Worm (Caenorhabditis elegans) whole organism, young adult: Measurements from ENCODE around the gene T26H5.11.

Experiments used
- F49E8.2 ChIP-seq: sonication (generic microtip); optimal IDR thresholded peaks from 3 replicates; lab custom pipeline; 2017; ENCODE audit warnings: missing genetic modification characterization, mild to moderate bottlenecking, missing compliant biosample characterization, antibody characterized with exemption, moderate library complexity; ENCODE audit not compliant: insufficient read depth
- F52B5.7 ChIP-seq: sonication (generic microtip); optimal IDR thresholded peaks from 2 replicates; lab custom pipeline; 2016; ENCODE audit warnings: mild to moderate bottlenecking, missing genetic modification characterization, missing compliant biosample characterization
- Y79H2A.3 ChIP-seq: fragments of 200-800 bp; sonication (Bioruptor generic); conservative IDR thresholded peaks from 2 replicates; pipeline ENCODE4 v1.3.6; 2022; ENCODE audit warnings: missing genetic modification reagents, missing genetic modification characterization, missing compliant biosample characterization
- aptf-2 ChIP-seq: fragments of 200-800 bp; sonication (Bioruptor generic); conservative IDR thresholded peaks from 2 replicates; pipeline ENCODE4 v1.3.6; 2022; ENCODE audit warnings: missing genetic modification reagents, missing genetic modification characterization, missing compliant biosample characterization
- attf-3 ChIP-seq: fragments of 200-800 bp; sonication (Bioruptor generic); conservative IDR thresholded peaks from 2 replicates; pipeline ENCODE4 v1.3.6; 2022; ENCODE audit warnings: missing genetic modification reagents, missing genetic modification characterization, missing compliant biosample characterization
- bed-1 ChIP-seq: fragments of 200-800 bp; sonication (Bioruptor generic); IDR thresholded peaks from 2 replicates; pipeline ENCODE4 v1.3.6; 2022; ENCODE audit warnings: missing genetic modification reagents, missing genetic modification characterization, missing compliant biosample characterization
- bed-2 ChIP-seq: fragments of 200-800 bp; sonication (Bioruptor generic); IDR thresholded peaks from 2 replicates; pipeline ENCODE4 v1.3.6; 2022; ENCODE audit warnings: missing genetic modification reagents, missing genetic modification characterization, missing compliant biosample characterization
- cebp-1 ChIP-seq, 2 experiments: fragments of 200-800 bp in 1 of 2; sonication (Bioruptor generic) in 1 of 2; sonication (generic microtip) in 1 of 2; IDR thresholded peaks in 1 of 2; optimal IDR thresholded peaks in 1 of 2; 2 replicates each; pipeline versions ENCODE4 v1.3.6 to Lab custom; 2017 to 2022; ENCODE audit warnings: missing compliant biosample characterization in 2 of 2, missing genetic modification characterization in 2 of 2, mild to moderate bottlenecking in 1 of 2, missing genetic modification reagents in 1 of 2, moderate library complexity in 1 of 2
- ceh-40 ChIP-seq: fragments of 200-800 bp; sonication (Bioruptor generic); IDR thresholded peaks from 2 replicates; pipeline ENCODE4 v1.3.6; 2022; ENCODE audit warnings: missing genetic modification characterization, missing compliant biosample characterization
- chd-7 ChIP-seq: sonication (generic microtip); optimal IDR thresholded peaks from 2 replicates; lab custom pipeline; 2016; ENCODE audit warnings: mild to moderate bottlenecking, missing genetic modification characterization, moderate library complexity, missing compliant biosample characterization
- die-1 ChIP-seq: sonication (generic microtip); optimal IDR thresholded peaks from 2 replicates; lab custom pipeline; 2016; ENCODE audit warnings: missing genotype, mild to moderate bottlenecking, missing genetic modification characterization, missing compliant biosample characterization
- dox-1 ChIP-seq: fragments of 200-800 bp; sonication (Bioruptor generic); IDR thresholded peaks from 2 replicates; pipeline ENCODE4 v1.3.6; 2022; ENCODE audit warnings: missing genetic modification reagents, missing genetic modification characterization, missing compliant biosample characterization
- efl-1 ChIP-seq: fragments of 150-350 bp; optimal IDR thresholded peaks from 2 replicates; lab custom pipeline; 2014; ENCODE audit warnings: missing biosample characterization, missing genetic modification reagents, missing genetic modification characterization
- egl-18 ChIP-seq: fragments of 200-800 bp; sonication (Bioruptor generic); IDR thresholded peaks from 2 replicates; pipeline ENCODE4 v1.3.6; 2022; ENCODE audit warnings: missing genetic modification reagents, missing genetic modification characterization, missing compliant biosample characterization
- ekl-4 ChIP-seq: fragments of 200-800 bp; sonication (Bioruptor generic); IDR thresholded peaks from 2 replicates; pipeline ENCODE4 v1.3.6; 2022; ENCODE audit warnings: missing genetic modification reagents, missing genetic modification characterization, missing compliant biosample characterization
- gei-17 ChIP-seq: fragments of 200-800 bp; sonication (Bioruptor generic); optimal IDR thresholded peaks from 2 replicates; lab custom pipeline; 2018; ENCODE audit warnings: mild to moderate bottlenecking, missing genetic modification characterization, missing compliant biosample characterization
- hrde-1 ChIP-seq: sonication (generic microtip); optimal IDR thresholded peaks from 2 replicates; lab custom pipeline; 2016; ENCODE audit warnings: missing genetic modification characterization, mild to moderate bottlenecking, missing compliant biosample characterization, moderate library complexity, missing genotype, missing genetic modification reagents, borderline replicate concordance
- hsf-1 ChIP-seq: fragments of 200-800 bp; sonication (Bioruptor generic); IDR thresholded peaks from 2 replicates; pipeline ENCODE4 v1.3.6; 2022; ENCODE audit warnings: missing genetic modification reagents, missing genetic modification characterization, missing compliant biosample characterization
- let-607 ChIP-seq, 2 experiments: fragments of 200-800 bp in 1 of 2; sonication (Bioruptor generic) in 1 of 2; sonication (generic microtip) in 1 of 2; optimal IDR thresholded peaks; 2 replicates each; lab custom pipeline; 2016 to 2018; ENCODE audit warnings: mild to moderate bottlenecking in 2 of 2, missing compliant biosample characterization in 2 of 2, missing genetic modification characterization in 2 of 2, moderate library complexity in 2 of 2, missing genotype in 1 of 2
- lin-26 ChIP-seq: fragments of 200-800 bp; sonication (Bioruptor generic); IDR thresholded peaks from 2 replicates; pipeline ENCODE4 v1.3.6; 2022; ENCODE audit warnings: missing genetic modification reagents, missing genetic modification characterization, missing compliant biosample characterization
- lin-40 ChIP-seq: sonication (generic microtip); optimal IDR thresholded peaks from 2 replicates; lab custom pipeline; 2016; ENCODE audit warnings: missing genetic modification characterization, mild to moderate bottlenecking, missing compliant biosample characterization, missing genotype, missing genetic modification reagents
- lin-54 ChIP-seq: fragments of 200-800 bp; sonication (Bioruptor generic); optimal IDR thresholded peaks from 2 replicates; lab custom pipeline; 2018; ENCODE audit warnings: mild to moderate bottlenecking, missing genetic modification characterization, missing compliant biosample characterization
- lsy-27 ChIP-seq: sonication (generic microtip); optimal IDR thresholded peaks from 2 replicates; lab custom pipeline; 2017; ENCODE audit warnings: missing genetic modification characterization, mild to moderate bottlenecking, missing compliant biosample characterization, antibody characterized with exemption, missing genotype, borderline replicate concordance; ENCODE audit not compliant: insufficient read depth
- madf-10 ChIP-seq: sonication (generic microtip); optimal IDR thresholded peaks from 2 replicates; lab custom pipeline; 2016; ENCODE audit warnings: mild to moderate bottlenecking, missing genetic modification characterization, missing compliant biosample characterization
- madf-6 ChIP-seq: fragments of 200-800 bp; sonication (Bioruptor generic); IDR thresholded peaks from 2 replicates; pipeline ENCODE4 v1.3.6; 2022; ENCODE audit warnings: missing genetic modification reagents, missing genetic modification characterization, missing compliant biosample characterization
- mes-4 ChIP-seq: sonication (generic microtip); optimal IDR thresholded peaks from 2 replicates; lab custom pipeline; 2016; ENCODE audit warnings: missing genotype, missing genetic modification characterization, missing compliant biosample characterization
- mxl-1 ChIP-seq: sonication (generic microtip); optimal IDR thresholded peaks from 2 replicates; lab custom pipeline; 2016; ENCODE audit warnings: missing genetic modification characterization, missing compliant biosample characterization
- nfya-2 ChIP-seq: fragments of 200-800 bp; sonication (Bioruptor generic); IDR thresholded peaks from 2 replicates; pipeline ENCODE4 v1.3.6; 2022; ENCODE audit warnings: missing genetic modification reagents, missing genetic modification characterization, missing compliant biosample characterization
- nhr-120 ChIP-seq: fragments of 200-800 bp; sonication (Bioruptor generic); IDR thresholded peaks from 2 replicates; pipeline ENCODE4 v1.3.6; 2022; ENCODE audit warnings: missing genetic modification characterization, missing compliant biosample characterization
- nhr-27 ChIP-seq: fragments of 200-800 bp; sonication (Bioruptor generic); optimal IDR thresholded peaks from 2 replicates; lab custom pipeline; 2018; ENCODE audit warnings: mild to moderate bottlenecking, missing genetic modification characterization, moderate library complexity, missing compliant biosample characterization
- nhr-80 ChIP-seq: sonication (generic microtip); optimal IDR thresholded peaks from 2 replicates; lab custom pipeline; 2016; ENCODE audit warnings: missing genetic modification characterization, missing compliant biosample characterization
- nhr-90 ChIP-seq: sonication (generic microtip); optimal IDR thresholded peaks from 2 replicates; lab custom pipeline; 2016; ENCODE audit warnings: missing genotype, mild to moderate bottlenecking, missing genetic modification characterization, missing compliant biosample characterization
- pha-4 ChIP-seq: fragments of 150-350 bp; sonication (generic microtip); optimal IDR thresholded peaks from 2 replicates; lab custom pipeline; 2014; ENCODE audit warnings: missing biosample characterization, missing genetic modification reagents, missing genetic modification characterization
- repo-1 ChIP-seq: sonication (generic microtip); optimal IDR thresholded peaks from 2 replicates; lab custom pipeline; 2017; ENCODE audit warnings: mild to moderate bottlenecking, missing genetic modification characterization, missing compliant biosample characterization
- rpc-1 ChIP-seq, 2 experiments: fragments of 150-350 bp in 1 of 2; sonication (generic microtip) in 1 of 2; optimal IDR thresholded peaks; 2 replicates each; lab custom pipeline; 2014 to 2018; ENCODE audit warnings: missing biosample characterization in 1 of 2, missing genetic modification characterization in 1 of 2, missing genetic modification reagents in 1 of 2, missing genotype in 1 of 2
- somi-1 ChIP-seq: fragments of 200-800 bp; sonication (Bioruptor generic); optimal IDR thresholded peaks from 2 replicates; lab custom pipeline; 2018; ENCODE audit warnings: mild to moderate bottlenecking, missing genetic modification characterization, missing compliant biosample characterization
- sptf-2 ChIP-seq: fragments of 200-800 bp; sonication (Bioruptor generic); optimal IDR thresholded peaks from 2 replicates; lab custom pipeline; 2018; ENCODE audit warnings: mild to moderate bottlenecking, missing genetic modification characterization, missing compliant biosample characterization
- tlf-1 ChIP-seq: fragments of 200-800 bp; sonication (Bioruptor generic); optimal IDR thresholded peaks from 2 replicates; lab custom pipeline; 2018; ENCODE audit warnings: mild to moderate bottlenecking, missing genetic modification characterization, missing compliant biosample characterization
- unc-130 ChIP-seq: sonication (generic microtip); optimal IDR thresholded peaks from 2 replicates; lab custom pipeline; 2016; ENCODE audit warnings: missing genetic modification reagents, missing genetic modification characterization, missing compliant biosample characterization
- unc-62 ChIP-seq: fragments of 150-350 bp; optimal IDR thresholded peaks from 2 replicates; lab custom pipeline; 2014; ENCODE audit warnings: missing biosample characterization, missing genetic modification reagents, missing genetic modification characterization
- ztf-28 ChIP-seq: fragments of 200-800 bp; sonication (Bioruptor generic); IDR thresholded peaks from 2 replicates; pipeline ENCODE4 v1.3.6; 2022; ENCODE audit warnings: missing genetic modification reagents, missing genetic modification characterization, missing compliant biosample characterization
- ztf-6 ChIP-seq: fragments of 200-800 bp; sonication (Bioruptor generic); IDR thresholded peaks from 2 replicates; pipeline ENCODE4 v1.3.6; 2022; ENCODE audit warnings: missing genetic modification reagents, missing genetic modification characterization, missing compliant biosample characterization

T26H5.11 gene

DNA sequence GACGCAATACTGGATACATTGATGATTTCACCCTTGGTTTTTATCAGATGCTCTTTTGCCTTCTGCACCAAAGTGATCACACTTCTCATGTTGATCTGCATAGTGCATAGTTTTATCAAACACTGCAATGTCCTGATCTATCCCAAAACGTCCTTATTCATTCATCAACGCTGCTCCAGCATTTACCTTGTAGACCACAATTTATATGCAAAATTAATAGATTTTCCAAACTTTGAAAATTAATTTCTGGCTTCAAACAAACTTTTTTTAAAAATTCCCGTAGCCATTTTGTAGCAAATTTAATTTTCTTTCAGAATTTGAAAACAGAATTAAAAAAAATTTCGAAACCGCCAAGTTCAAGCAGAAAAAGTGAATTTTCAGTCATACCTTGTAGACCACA is 40.4 kb upstream of the T26H5.11 start, which contains the start of gene C06B8.3:
Gene C06B8.3, minus strand, starts transcription at position 101 of the 400 bp plus-strand sequence.
- TF ChIP-seq gei-17 (no peak), bed-2 (GFP tag; lab: Robert Waterston, UW) (no peak), lin-40 (no peak), lin-54 (GFP tag; lab: Kevin White, UChicago) (no peak), unc-130 (GFP tag; lab: Kevin White, UChicago) (no peak)
- TF ChIP-seq, all 124 proteins: peak for 0

DNA sequence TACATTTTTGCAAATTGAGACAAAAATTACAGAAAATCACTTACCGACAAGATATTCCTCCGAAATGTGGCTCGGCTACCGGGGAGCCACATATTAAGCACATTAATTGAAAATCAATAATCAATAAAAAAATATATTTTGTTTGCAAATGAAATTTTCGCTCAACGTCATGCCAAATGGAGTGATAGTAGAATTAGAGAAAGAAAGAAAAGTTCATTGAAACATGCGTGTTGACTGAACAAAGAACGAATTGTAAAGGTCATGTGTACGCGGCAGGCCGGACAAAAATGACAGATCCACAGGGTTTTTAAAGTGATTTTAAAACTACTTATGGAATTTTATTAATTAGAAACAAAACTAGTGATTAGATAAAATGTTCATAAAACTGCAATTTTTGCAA is 39.5 kb upstream of the T26H5.11 start:
- TF ChIP-seq nhr-80 (tag; lab: Kevin White, UChicago) (peak; percentile 28), pha-4 (tag; lab: Kevin White, UChicago) (no peak), egl-18 (GFP tag; lab: Robert Waterston, UW) (no peak), ztf-6 (GFP tag; lab: Robert Waterston, UW) (no peak), bed-2 (GFP tag; lab: Robert Waterston, UW) (no peak), dox-1 (GFP tag; lab: Robert Waterston, UW) (no peak), attf-3 (GFP tag; lab: Robert Waterston, UW) (no peak)

DNA sequence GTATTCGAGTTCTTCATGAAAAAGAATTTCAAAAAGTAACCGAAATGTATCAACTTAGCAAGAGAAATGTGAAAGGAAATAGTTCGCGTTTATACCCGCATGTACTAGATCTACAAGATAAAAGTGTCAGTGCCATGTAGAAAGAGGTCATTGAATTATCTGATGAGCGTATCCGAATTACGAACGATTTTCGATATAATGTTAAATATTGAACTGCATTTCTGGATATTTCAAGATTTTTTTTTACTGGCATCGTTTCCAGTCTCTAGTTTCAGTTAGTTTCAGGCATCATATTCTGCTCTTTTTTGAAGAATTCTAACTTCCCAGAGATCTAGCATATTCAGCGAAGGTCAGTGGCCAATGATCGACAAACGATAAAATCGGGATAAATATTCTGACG is 37.3 kb upstream of the T26H5.11 start, which contains the start of gene nhr-150:
Gene nhr-150, minus strand, starts transcription at position 92 of the 400 bp plus-strand sequence.
- TF ChIP-seq ztf-28 (GFP tag; lab: Robert Waterston, UW) = no peak
- TF ChIP-seq unc-62 (GFP tag; lab: Kevin White, UChicago) = no peak
- TF ChIP-seq F49E8.2 (tag; lab: Kevin White, UChicago) = no peak
- TF ChIP-seq lsy-27 = no peak
- TF ChIP-seq repo-1 (tag; lab: Kevin White, UChicago) = no peak
- no peak for TF ChIP-seq lin-54 (GFP tag; lab: Kevin White, UChicago)
- no peak for TF ChIP-seq madf-10 (tag; lab: Kevin White, UChicago)
- no peak for TF ChIP-seq hsf-1 (GFP tag; lab: Robert Waterston, UW)

DNA sequence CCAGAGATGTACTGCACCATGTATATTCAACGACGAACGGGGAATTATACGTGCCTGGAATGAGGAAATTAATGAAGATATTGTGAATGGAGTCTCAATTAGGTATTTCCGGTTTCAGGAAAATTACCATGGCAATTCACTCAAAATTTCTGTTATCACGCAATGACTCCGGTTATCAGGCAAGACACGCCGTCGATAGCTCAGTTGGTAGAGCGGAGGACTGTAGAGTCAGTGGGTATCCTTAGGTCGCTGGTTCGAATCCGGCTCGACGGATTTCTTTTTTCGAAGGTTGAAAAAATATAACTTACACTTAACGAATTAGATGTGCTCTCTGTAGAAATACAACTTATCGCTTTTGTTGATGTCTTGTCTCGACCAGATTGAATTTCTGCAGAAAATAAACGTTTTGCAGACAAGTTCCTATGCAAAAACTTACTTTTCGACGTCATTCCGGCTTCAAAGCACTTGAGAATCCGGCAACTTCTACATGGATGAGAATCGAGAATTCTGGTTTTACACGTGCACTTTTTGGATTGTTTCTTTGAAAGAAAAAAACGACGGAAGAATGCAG is 36.5 kb upstream of the T26H5.11 start:
- TF ChIP-seq tlf-1 (GFP tag; lab: Kevin White, UChicago) (no peak), nhr-90 (tag; lab: Kevin White, UChicago) (peak; percentile 52), aptf-2 (no peak), nfya-2 (GFP tag; lab: Robert Waterston, UW) (no peak), die-1 (tag; lab: Kevin White, UChicago) (peak; percentile 59), ekl-4 (GFP tag; lab: Robert Waterston, UW) (no peak), F52B5.7 (no peak), Y79H2A.3 (no peak), sptf-2 (GFP tag; lab: Kevin White, UChicago) (no peak), nhr-120 (GFP tag; lab: Robert Waterston, UW) (no peak), bed-2 (GFP tag; lab: Robert Waterston, UW) (no peak), efl-1 (no peak), lin-26 (peak; percentile 72), cebp-1 (GFP tag; IDR thresholded peaks at IDR 0.05; lab: Robert Waterston, UW) (no peak), cebp-1 (tag; optimal IDR thresholded peaks at IDR 0.05; lab: Kevin White, UChicago) (no peak), somi-1 (no peak), let-607 (tag; optimal IDR thresholded peaks at IDR 0.05; lab: Kevin White, UChicago) (no peak), rpc-1 (optimal IDR thresholded peaks at IDR 0.05; lab: Kevin White, UChicago) (peak; percentile 60), rpc-1 (tag; optimal IDR thresholded peaks at IDR 0.05; lab: Kevin White, UChicago) (peak; percentile 76), madf-6 (peak; percentile 40; the same call in 1 of the 2 replicates), bed-1 (no peak), nhr-27 (tag; lab: Kevin White, UChicago) (no peak), mxl-1 (tag; lab: Kevin White, UChicago) (no peak), chd-7 (no peak), mes-4 (tag; lab: Kevin White, UChicago) (no peak), hrde-1 (no peak), ceh-40 (GFP tag; lab: Robert Waterston, UW) (no peak)
